Worm (Caenorhabditis elegans): ENCODE data around the gene srh-184.

DNA sequence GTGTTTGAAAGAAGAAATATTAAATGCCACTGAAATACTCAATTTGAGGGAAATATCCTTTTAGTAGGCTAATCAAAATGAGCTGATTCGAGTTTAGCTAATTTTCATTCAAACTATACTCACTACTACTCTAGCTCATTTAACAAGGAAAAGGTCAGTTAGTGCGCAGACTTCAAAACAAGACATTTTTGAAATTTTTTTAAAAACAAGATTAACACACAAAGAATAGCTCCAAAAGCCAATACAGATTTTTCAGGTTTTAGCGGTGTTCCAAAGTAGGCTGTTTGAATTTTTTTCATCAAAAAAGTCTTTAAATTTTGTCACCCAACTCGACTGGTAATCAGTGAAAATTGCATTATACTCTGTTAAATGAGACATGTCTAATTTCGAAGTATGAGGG, 37.2 kb downstream of the srh-184 start:
- TF ChIP-seq W03F9.2 (tag; optimal IDR thresholded peaks at IDR 0.05) (no peak), dao-5 (tag; optimal IDR thresholded peaks at IDR 0.05) (no peak), him-1 (tag; optimal IDR thresholded peaks at IDR 0.05) (no peak)

All from whole organism, L4/young adult.